Worm (Caenorhabditis elegans) whole organism, mixed stage, embryonic: ENCODE data around the gene vha-13.

Experiments used
- elt-1 ChIP-seq: sonication (generic microtip); optimal IDR thresholded peaks from 2 replicates; lab custom pipeline; 2017; ENCODE audit warnings: missing genetic modification characterization, mild to moderate bottlenecking, missing compliant biosample characterization, antibody characterized with exemption, moderate library complexity, borderline replicate concordance; ENCODE audit not compliant: insufficient read depth
- elt-3 ChIP-seq: fragments of 150-350 bp; optimal IDR thresholded peaks from 2 replicates; lab custom pipeline; 2014; ENCODE audit warnings: missing biosample characterization, missing genetic modification characterization
- flh-1 ChIP-seq: fragments of 200-800 bp; sonication (Bioruptor generic); optimal IDR thresholded peaks from 2 replicates; lab custom pipeline; 2018; ENCODE audit warnings: mild to moderate bottlenecking, missing genetic modification characterization, moderate library complexity, missing compliant biosample characterization
- nhr-12 ChIP-seq: fragments of 150-350 bp; optimal IDR thresholded peaks from 2 replicates; lab custom pipeline; 2014; ENCODE audit warnings: missing biosample characterization, missing genetic modification characterization
- nhr-28 ChIP-seq: fragments of 150-350 bp; optimal IDR thresholded peaks from 2 replicates; lab custom pipeline; 2014; ENCODE audit warnings: missing biosample characterization, missing genetic modification characterization
- unc-62 ChIP-seq: fragments of 150-350 bp; optimal IDR thresholded peaks from 2 replicates; lab custom pipeline; 2014; ENCODE audit warnings: missing biosample characterization, missing genetic modification reagents, missing genetic modification characterization

ce11 chrV:14378052-14378451, 26.5 kb downstream of the vha-13 start:
- TF ChIP-seq nhr-28 (tag; lab: Kevin White, UChicago) (no peak), nhr-12 (no peak), elt-3 (no peak), elt-1 (tag; lab: Kevin White, UChicago) (no peak), flh-1 (GFP tag; lab: Kevin White, UChicago) (no peak), unc-62 (no peak)
